Worm (Caenorhabditis elegans) whole organism, young adult: ENCODE measurements around the gene srsy-2.

ENCODE experiments used
- B0336.3 ChIP-seq: fragments of 200-800 bp; sonication (Bioruptor generic); IDR thresholded peaks from 2 replicates; pipeline ENCODE4 v1.3.6; 2022; ENCODE audit warnings: missing genetic modification characterization, missing compliant biosample characterization
- F10E7.11 ChIP-seq: sonication (generic microtip); optimal IDR thresholded peaks from 2 replicates; lab custom pipeline; 2017; ENCODE audit warnings: mild to moderate bottlenecking, missing genetic modification characterization, moderate library complexity, missing compliant biosample characterization
- F33H1.4 ChIP-seq: fragments of 200-800 bp; sonication (Bioruptor generic); IDR thresholded peaks from 2 replicates; pipeline ENCODE4 v1.3.6; 2022; ENCODE audit warnings: missing genetic modification reagents, missing genetic modification characterization, missing compliant biosample characterization
- F52B5.7 ChIP-seq: sonication (generic microtip); optimal IDR thresholded peaks from 2 replicates; lab custom pipeline; 2016; ENCODE audit warnings: mild to moderate bottlenecking, missing genetic modification characterization, missing compliant biosample characterization
- F55B11.4 ChIP-seq: sonication (generic microtip); optimal IDR thresholded peaks from 2 replicates; lab custom pipeline; 2016; ENCODE audit warnings: missing compliant biosample characterization, missing genetic modification characterization, borderline replicate concordance; ENCODE audit not compliant: insufficient read depth
- F57A8.1 ChIP-seq: fragments of 200-800 bp; sonication (Bioruptor generic); optimal IDR thresholded peaks from 2 replicates; lab custom pipeline; 2018; ENCODE audit warnings: mild to moderate bottlenecking, missing genetic modification characterization, moderate library complexity, missing compliant biosample characterization
- F57C9.4 ChIP-seq: sonication (generic microtip); optimal IDR thresholded peaks from 2 replicates; lab custom pipeline; 2017; ENCODE audit warnings: mild to moderate bottlenecking, missing genetic modification characterization, missing compliant biosample characterization
- K11D2.4 ChIP-seq: fragments of 200-800 bp; sonication (Bioruptor generic); IDR thresholded peaks from 2 replicates; pipeline ENCODE4 v1.3.6; 2022; ENCODE audit warnings: missing genetic modification reagents, missing genetic modification characterization, missing compliant biosample characterization
- T07F8.4 ChIP-seq: sonication (generic microtip); optimal IDR thresholded peaks from 2 replicates; lab custom pipeline; 2016; ENCODE audit warnings: mild to moderate bottlenecking, missing genetic modification characterization, moderate library complexity, missing compliant biosample characterization
- T26A5.8 ChIP-seq: sonication (generic microtip); optimal IDR thresholded peaks from 2 replicates; lab custom pipeline; 2016; ENCODE audit warnings: missing genetic modification characterization, missing compliant biosample characterization
- Y67H2A.10 ChIP-seq: fragments of 200-800 bp; sonication (Bioruptor generic); conservative IDR thresholded peaks from 2 replicates; pipeline ENCODE4 v1.3.6; 2022; ENCODE audit warnings: missing genetic modification reagents, missing genetic modification characterization, missing compliant biosample characterization
- Y95B8A.8 ChIP-seq: fragments of 200-800 bp; sonication (Bioruptor generic); IDR thresholded peaks from 2 replicates; pipeline ENCODE4 v1.3.6; 2022; ENCODE audit warnings: missing genetic modification reagents, missing genetic modification characterization, missing compliant biosample characterization
- akir-1 ChIP-seq: fragments of 200-800 bp; sonication (Bioruptor generic); optimal IDR thresholded peaks from 2 replicates; lab custom pipeline; 2018; ENCODE audit warnings: mild to moderate bottlenecking, missing genetic modification characterization, moderate library complexity, missing compliant biosample characterization
- ama-1 ChIP-seq, 3 experiments: fragments of 150-350 bp in 1 of 3; sonication (generic microtip) in 2 of 3; optimal IDR thresholded peaks; 2 replicates each; lab custom pipeline; 2014 to 2018; ENCODE audit warnings: missing biosample characterization in 2 of 3, missing genetic modification characterization in 2 of 3, missing genetic modification reagents in 2 of 3
- aptf-3 ChIP-seq: fragments of 200-800 bp; sonication (Bioruptor generic); IDR thresholded peaks from 2 replicates; pipeline ENCODE4 v1.3.6; 2022; ENCODE audit warnings: missing genetic modification characterization, missing compliant biosample characterization
- atf-7 ChIP-seq: sonication (generic microtip); optimal IDR thresholded peaks from 2 replicates; lab custom pipeline; 2017; ENCODE audit warnings: mild to moderate bottlenecking, missing genetic modification characterization, missing compliant biosample characterization
- attf-6 ChIP-seq: fragments of 200-800 bp; sonication (Bioruptor generic); IDR thresholded peaks from 2 replicates; pipeline ENCODE4 v1.3.6; 2022; ENCODE audit warnings: missing genetic modification reagents, missing genetic modification characterization, missing compliant biosample characterization
- bed-2 ChIP-seq: fragments of 200-800 bp; sonication (Bioruptor generic); IDR thresholded peaks from 2 replicates; pipeline ENCODE4 v1.3.6; 2022; ENCODE audit warnings: missing genetic modification reagents, missing genetic modification characterization, missing compliant biosample characterization
- cebp-2 ChIP-seq: fragments of 200-800 bp; sonication (Bioruptor generic); IDR thresholded peaks from 2 replicates; pipeline ENCODE4 v1.3.6; 2022; ENCODE audit warnings: missing genetic modification characterization, missing compliant biosample characterization
- ceh-91 ChIP-seq: fragments of 200-800 bp; sonication (Bioruptor generic); IDR thresholded peaks from 2 replicates; pipeline ENCODE4 v1.3.6; 2022; ENCODE audit warnings: missing genetic modification reagents, missing genetic modification characterization, missing compliant biosample characterization
- dpff-1 ChIP-seq: sonication (generic microtip); optimal IDR thresholded peaks from 2 replicates; lab custom pipeline; 2017; ENCODE audit warnings: mild to moderate bottlenecking, missing genetic modification characterization, missing compliant biosample characterization
- dpl-1 ChIP-seq: fragments of 150-350 bp; optimal IDR thresholded peaks from 2 replicates; lab custom pipeline; 2014; ENCODE audit warnings: missing biosample characterization, missing genetic modification reagents, missing genetic modification characterization
- egl-18 ChIP-seq: fragments of 200-800 bp; sonication (Bioruptor generic); IDR thresholded peaks from 2 replicates; pipeline ENCODE4 v1.3.6; 2022; ENCODE audit warnings: missing genetic modification reagents, missing genetic modification characterization, missing compliant biosample characterization
- egrh-3 ChIP-seq: fragments of 200-800 bp; sonication (Bioruptor generic); IDR thresholded peaks from 2 replicates; pipeline ENCODE4 v1.3.6; 2022; ENCODE audit warnings: missing genetic modification reagents, missing genetic modification characterization, missing compliant biosample characterization
- ets-4 ChIP-seq: fragments of 200-800 bp; sonication (Bioruptor generic); optimal IDR thresholded peaks from 2 replicates; lab custom pipeline; 2018; ENCODE audit warnings: mild to moderate bottlenecking, missing genetic modification characterization, missing compliant biosample characterization
- fkh-3 ChIP-seq: sonication (generic microtip); optimal IDR thresholded peaks from 2 replicates; lab custom pipeline; 2016; ENCODE audit warnings: mild to moderate bottlenecking, missing genetic modification characterization, missing compliant biosample characterization
- gei-17 ChIP-seq: fragments of 200-800 bp; sonication (Bioruptor generic); optimal IDR thresholded peaks from 2 replicates; lab custom pipeline; 2018; ENCODE audit warnings: mild to moderate bottlenecking, missing genetic modification characterization, missing compliant biosample characterization
- hlh-12 ChIP-seq: sonication (generic microtip); optimal IDR thresholded peaks from 2 replicates; lab custom pipeline; 2016; ENCODE audit warnings: missing genetic modification characterization, missing compliant biosample characterization
- hrde-1 ChIP-seq: sonication (generic microtip); optimal IDR thresholded peaks from 2 replicates; lab custom pipeline; 2016; ENCODE audit warnings: missing genetic modification characterization, mild to moderate bottlenecking, missing compliant biosample characterization, moderate library complexity, missing genotype, missing genetic modification reagents, borderline replicate concordance
- hsf-1 ChIP-seq: fragments of 200-800 bp; sonication (Bioruptor generic); IDR thresholded peaks from 2 replicates; pipeline ENCODE4 v1.3.6; 2022; ENCODE audit warnings: missing genetic modification reagents, missing genetic modification characterization, missing compliant biosample characterization
- let-526 ChIP-seq: fragments of 200-800 bp; sonication (Bioruptor generic); IDR thresholded peaks from 2 replicates; pipeline ENCODE4 v1.3.6; 2022; ENCODE audit warnings: missing genetic modification reagents, missing genetic modification characterization, missing compliant biosample characterization
- lin-35 ChIP-seq, 3 experiments: fragments of 150-350 bp in 2 of 3; sonication (generic microtip) in 1 of 3; optimal IDR thresholded peaks; 2 replicates each; lab custom pipeline; 2014 to 2018; ENCODE audit warnings: missing biosample characterization in 3 of 3, missing genetic modification characterization in 3 of 3, missing genetic modification reagents in 3 of 3
- lir-1 ChIP-seq: fragments of 200-800 bp; sonication (Bioruptor generic); conservative IDR thresholded peaks from 2 replicates; pipeline ENCODE4 v1.3.6; 2022; ENCODE audit warnings: missing genetic modification reagents, missing genetic modification characterization, missing compliant biosample characterization
- lsy-27 ChIP-seq: sonication (generic microtip); optimal IDR thresholded peaks from 2 replicates; lab custom pipeline; 2017; ENCODE audit warnings: missing genetic modification characterization, mild to moderate bottlenecking, missing compliant biosample characterization, antibody characterized with exemption, missing genotype, borderline replicate concordance; ENCODE audit not compliant: insufficient read depth
- madf-3 ChIP-seq: fragments of 200-800 bp; sonication (Bioruptor generic); IDR thresholded peaks from 2 replicates; pipeline ENCODE4 v1.3.6; 2022; ENCODE audit warnings: missing genetic modification reagents, missing genetic modification characterization, missing compliant biosample characterization
- mes-4 ChIP-seq: sonication (generic microtip); optimal IDR thresholded peaks from 2 replicates; lab custom pipeline; 2016; ENCODE audit warnings: missing genotype, missing genetic modification characterization, missing compliant biosample characterization
- nhr-120 ChIP-seq: fragments of 200-800 bp; sonication (Bioruptor generic); IDR thresholded peaks from 2 replicates; pipeline ENCODE4 v1.3.6; 2022; ENCODE audit warnings: missing genetic modification characterization, missing compliant biosample characterization
- nhr-27 ChIP-seq: fragments of 200-800 bp; sonication (Bioruptor generic); optimal IDR thresholded peaks from 2 replicates; lab custom pipeline; 2018; ENCODE audit warnings: mild to moderate bottlenecking, missing genetic modification characterization, moderate library complexity, missing compliant biosample characterization
- nhr-80 ChIP-seq: sonication (generic microtip); optimal IDR thresholded peaks from 2 replicates; lab custom pipeline; 2016; ENCODE audit warnings: missing genetic modification characterization, missing compliant biosample characterization
- rec-8 ChIP-seq, 2 experiments: sonication (generic microtip); optimal IDR thresholded peaks; 2 replicates each; lab custom pipeline; 2016; ENCODE audit warnings: mild to moderate bottlenecking in 2 of 2, missing genetic modification characterization in 2 of 2, missing genetic modification reagents in 2 of 2, missing genotype in 2 of 2, missing biosample characterization in 1 of 2, missing compliant biosample characterization in 1 of 2, moderate library complexity in 1 of 2
- repo-1 ChIP-seq: sonication (generic microtip); optimal IDR thresholded peaks from 2 replicates; lab custom pipeline; 2017; ENCODE audit warnings: mild to moderate bottlenecking, missing genetic modification characterization, missing compliant biosample characterization
- sea-2 ChIP-seq: fragments of 200-800 bp; sonication (Bioruptor generic); IDR thresholded peaks from 2 replicates; pipeline ENCODE4 v1.3.6; 2022; ENCODE audit warnings: missing genetic modification characterization, missing compliant biosample characterization
- sptf-2 ChIP-seq: fragments of 200-800 bp; sonication (Bioruptor generic); optimal IDR thresholded peaks from 2 replicates; lab custom pipeline; 2018; ENCODE audit warnings: mild to moderate bottlenecking, missing genetic modification characterization, missing compliant biosample characterization
- unc-130 ChIP-seq: sonication (generic microtip); optimal IDR thresholded peaks from 2 replicates; lab custom pipeline; 2016; ENCODE audit warnings: missing genetic modification reagents, missing genetic modification characterization, missing compliant biosample characterization
- ztf-3 ChIP-seq: fragments of 200-800 bp; sonication (Bioruptor generic); optimal IDR thresholded peaks from 2 replicates; lab custom pipeline; 2018; ENCODE audit warnings: mild to moderate bottlenecking, missing genetic modification characterization, missing compliant biosample characterization

The srsy-2 gene

DNA sequence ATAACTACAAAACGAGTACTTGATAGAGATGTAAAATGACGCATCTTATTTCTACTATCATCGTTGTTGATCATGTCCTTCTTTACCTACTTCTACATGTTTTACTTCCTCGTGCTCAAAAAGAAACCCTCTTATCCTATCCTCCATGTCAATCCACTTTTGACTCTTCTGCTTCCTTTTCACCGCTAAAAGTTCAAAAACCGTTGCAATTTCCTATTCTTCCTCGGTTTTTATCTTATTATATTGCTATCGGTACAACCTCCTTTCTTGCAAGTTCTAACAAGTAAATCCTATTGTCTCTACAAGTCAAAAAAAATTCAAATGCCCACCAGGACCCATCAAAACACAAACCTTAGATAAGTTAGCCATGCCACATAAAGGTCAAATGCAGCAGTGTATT is 19.6 kb downstream of the srsy-2 start:
- TF ChIP-seq attf-6 (GFP tag; lab: Robert Waterston, UW) (no peak), nhr-27 (tag; lab: Kevin White, UChicago) (no peak), mes-4 (tag; lab: Kevin White, UChicago) (no peak), nhr-80 (tag; lab: Kevin White, UChicago) (no peak), F57A8.1 (no peak), B0336.3 (GFP tag; lab: Robert Waterston, UW) (no peak), ama-1 (optimal IDR thresholded peaks at IDR 0.05; lab: Kevin White, UChicago) (no peak), ama-1 (GFP tag; optimal IDR thresholded peaks at IDR 0.05; lab: Kevin White, UChicago) (no peak), F55B11.4 (tag; lab: Kevin White, UChicago) (no peak), let-526 (GFP tag; lab: Robert Waterston, UW) (no peak), lir-1 (GFP tag; lab: Robert Waterston, UW) (no peak), ztf-3 (GFP tag; lab: Kevin White, UChicago) (no peak), bed-2 (GFP tag; lab: Robert Waterston, UW) (no peak), egrh-3 (no peak)
- TF ChIP-seq, all 124 proteins: peak for 0

ce11 chrII:6202910-6203309 is 24.0 kb downstream of the srsy-2 start, which contains the start of gene C30B5.17:
Gene C30B5.17, minus strand, starts transcription at chrII:6203010.
- no peak for TF ChIP-seq aptf-3 (GFP tag; lab: Robert Waterston, UW)
- no peak for TF ChIP-seq K11D2.4 (GFP tag; lab: Robert Waterston, UW)
- no peak for TF ChIP-seq Y95B8A.8 (GFP tag; lab: Robert Waterston, UW)
- TF ChIP-seq cebp-2 (GFP tag; lab: Robert Waterston, UW): no peak
- no peak for TF ChIP-seq ceh-91
- TF ChIP-seq egl-18: no peak
- TF ChIP-seq ets-4 (GFP tag; lab: Kevin White, UChicago): no peak
- TF ChIP-seq F10E7.11: no peak
- TF ChIP-seq T07F8.4 (tag; lab: Kevin White, UChicago): no peak
- no peak for TF ChIP-seq hrde-1 (tag; lab: Kevin White, UChicago)
- TF ChIP-seq B0336.3 (GFP tag; lab: Robert Waterston, UW): no peak

DNA sequence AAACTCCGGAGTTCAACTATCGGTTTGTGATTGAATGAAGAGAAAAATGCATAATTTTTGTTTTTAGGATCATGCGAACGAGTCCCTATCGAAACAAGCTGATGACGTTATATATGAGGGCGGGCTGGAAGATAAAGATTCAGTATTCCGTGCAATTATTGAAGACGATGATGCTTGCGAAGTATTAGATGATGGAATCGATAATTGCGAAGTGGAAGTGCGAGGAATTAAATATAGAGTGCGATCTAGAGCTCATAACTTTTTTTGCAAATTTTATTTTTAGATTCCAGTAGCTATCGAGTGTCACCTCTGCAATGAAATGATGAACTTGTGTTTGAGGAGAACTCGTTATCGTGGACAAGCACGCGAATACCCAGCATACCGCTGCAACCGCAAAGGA is 27.9 kb downstream of the srsy-2 start:
- TF ChIP-seq egl-18 (no peak), hsf-1 (GFP tag; lab: Robert Waterston, UW) (no peak), F57C9.4 (tag; lab: Kevin White, UChicago) (no peak), sptf-2 (GFP tag; lab: Kevin White, UChicago) (no peak), rec-8 (tag; optimal IDR thresholded peaks at IDR 0.05; lab: Kevin White, UChicago) (no peak), gei-17 (no peak), madf-3 (GFP tag; lab: Robert Waterston, UW) (0 out of 2 replicates have a peak, but pooled peaks have one; percentile 56)

ce11 chrII:6198468-6198867 is 28.4 kb downstream of the srsy-2 start, which contains the start of gene szy-4:
Gene szy-4, plus strand, starts transcription at chrII:6198696.
- TF ChIP-seq akir-1 (no peak), F52B5.7 (no peak), nhr-80 (tag; lab: Kevin White, UChicago) (no peak), lsy-27 (no peak), unc-130 (peak; percentile 2), dpl-1 (GFP tag; lab: Kevin White, UChicago) (peak; percentile 62), F33H1.4 (GFP tag; lab: Robert Waterston, UW) (peak; percentile 86), fkh-3 (tag; lab: Kevin White, UChicago) (no peak), repo-1 (tag; lab: Kevin White, UChicago) (no peak), nhr-120 (no peak), T26A5.8 (tag; lab: Kevin White, UChicago) (no peak), lin-35 (GFP tag; optimal IDR thresholded peaks at IDR 0.05; lab: Kevin White, UChicago) (no peak), sea-2 (GFP tag; lab: Robert Waterston, UW) (no peak), hlh-12 (tag; lab: Kevin White, UChicago) (no peak), ets-4 (GFP tag; lab: Kevin White, UChicago) (no peak), madf-3 (GFP tag; lab: Robert Waterston, UW) (0 out of 2 replicates have a peak, but pooled peaks have one; percentile 33), lir-1 (GFP tag; lab: Robert Waterston, UW) (no peak), atf-7 (tag; lab: Kevin White, UChicago) (no peak), Y67H2A.10 (GFP tag; lab: Robert Waterston, UW) (no peak), dpff-1 (tag; lab: Kevin White, UChicago) (no peak)
